Worm (Caenorhabditis elegans): ENCODE data around the gene K06A9.1.

DNA sequence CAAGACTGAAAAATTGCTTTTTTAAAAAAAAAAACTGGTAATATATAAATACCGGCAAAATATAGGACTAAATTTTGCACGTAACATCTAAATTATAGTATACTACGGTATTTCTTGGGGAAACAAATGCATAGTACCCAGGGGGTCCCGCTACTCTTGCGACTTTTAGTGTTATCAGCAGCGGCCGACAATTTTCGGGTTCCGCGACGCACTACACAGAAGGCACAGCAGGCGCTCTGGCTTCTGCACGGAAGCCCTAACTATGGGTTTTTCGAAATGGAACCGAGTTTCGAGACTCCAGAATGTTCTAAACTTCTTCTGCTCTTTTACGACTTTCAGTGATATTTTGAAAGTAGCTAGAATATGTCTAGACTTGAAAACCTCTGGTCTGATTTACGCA lies 30.7 kb upstream of the K06A9.1 start:
- TF ChIP-seq ama-1 (optimal IDR thresholded peaks at IDR 0.05) (no peak), ceh-36 (tag; optimal IDR thresholded peaks at IDR 0.05) (no peak), pes-1 (GFP tag; IDR thresholded peaks at IDR 0.05) (no peak)
